Worm (Caenorhabditis elegans): ENCODE data around the gene str-1.

Gene str-1

DNA sequence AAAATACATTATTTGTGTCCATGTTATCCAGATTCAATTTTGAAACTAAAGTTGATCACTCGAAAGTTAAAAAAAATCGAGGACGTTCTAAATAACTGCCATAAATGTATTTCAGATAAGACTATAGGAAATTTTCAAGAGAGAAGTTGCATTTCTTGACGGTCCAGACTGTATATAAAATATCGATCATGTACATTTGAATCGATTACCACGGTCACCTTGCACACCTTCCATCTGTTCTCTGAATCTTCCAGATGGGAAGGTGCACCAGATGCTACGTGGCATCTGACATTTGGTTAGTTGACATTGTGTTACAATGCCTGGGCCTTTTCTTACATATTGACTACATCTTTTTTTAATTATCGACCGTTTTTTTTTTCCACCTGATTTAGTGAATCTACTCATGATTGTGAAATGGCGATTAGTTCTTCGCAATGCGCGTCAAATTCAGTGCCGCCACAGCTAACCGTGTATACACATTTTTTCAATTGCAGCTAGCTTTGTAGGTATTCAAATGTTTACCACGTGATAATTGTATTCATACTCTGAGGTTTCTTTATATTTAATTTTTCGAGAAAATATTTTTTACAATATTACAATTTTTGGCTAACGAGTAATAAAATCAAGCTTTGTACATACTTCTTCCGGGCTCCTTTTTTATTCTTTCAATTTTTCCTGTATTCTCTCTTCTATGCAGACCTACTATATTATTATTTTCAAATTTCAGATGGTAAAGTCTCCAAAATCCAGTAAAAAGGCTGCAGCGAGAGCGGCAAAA is 5.4 kb upstream of the str-1 start, which contains the start of gene skr-16 (continued):
- TF ChIP-seq dpl-1 (GFP tag; optimal IDR thresholded peaks at IDR 0.05) (peak; percentile 26 to 70 (median 27)), mdl-1 (tag; optimal IDR thresholded peaks at IDR 0.05) (peak in 1 of 2 experiments; percentile 47), swsn-7 (tag; optimal IDR thresholded peaks at IDR 0.05) (no peak), snpc-4 (tag; optimal IDR thresholded peaks at IDR 0.05) (peak; percentile 9), nhr-237 (tag; optimal IDR thresholded peaks at IDR 0.05) (no peak), lin-15B (tag; optimal IDR thresholded peaks at IDR 0.05) (no peak), F16B12.6 (tag; optimal IDR thresholded peaks at IDR 0.05) (peak; percentile 82), nhr-71 (tag; optimal IDR thresholded peaks at IDR 0.05) (no peak)

DNA sequence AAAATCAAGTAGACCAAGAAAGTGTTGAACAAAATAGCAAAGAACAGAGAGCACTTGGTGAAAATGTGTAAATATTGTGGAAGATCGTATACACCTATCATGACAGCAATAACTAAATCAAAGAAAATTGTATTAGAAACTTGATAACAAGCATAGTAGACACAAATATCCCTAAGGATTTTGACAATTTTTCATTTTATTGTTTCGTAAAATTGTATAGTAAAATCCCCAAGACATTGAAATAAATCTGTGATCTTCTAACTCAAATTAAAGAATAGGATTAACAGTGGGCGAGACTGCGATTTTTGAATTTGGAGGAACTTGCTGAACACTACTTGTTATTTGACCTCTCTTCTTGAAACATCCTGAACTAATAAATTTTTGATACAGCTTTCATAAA is 2.4 kb upstream of the str-1 start, which contains the start of gene str-220:
Gene str-220 (minus strand): TSS at position 101 of the 400 bp plus-strand sequence.
- TF ChIP-seq mef-2 (tag; optimal IDR thresholded peaks at IDR 0.05) (no peak), unc-62 (GFP tag; optimal IDR thresholded peaks at IDR 0.05) (no peak), C04F5.9 (tag; optimal IDR thresholded peaks at IDR 0.05) (no peak), snu-23 (GFP tag; optimal IDR thresholded peaks at IDR 0.05) (no peak), nhr-71 (tag; optimal IDR thresholded peaks at IDR 0.05) (no peak), aly-2 (tag; optimal IDR thresholded peaks at IDR 0.05) (no peak), ztf-11 (tag; optimal IDR thresholded peaks at IDR 0.05) (no peak), lin-14 (GFP tag; optimal IDR thresholded peaks at IDR 0.05) (no peak), irx-1 (tag; optimal IDR thresholded peaks at IDR 0.05) (no peak), vab-15 (tag; optimal IDR thresholded peaks at IDR 0.05) (no peak), lir-3 (tag; optimal IDR thresholded peaks at IDR 0.05; ENCODE audit: poor library complexity) (no peak), blmp-1 (tag; optimal IDR thresholded peaks at IDR 0.05) (no peak), ceh-8 (GFP tag; optimal IDR thresholded peaks at IDR 0.05) (no peak), ets-5 (GFP tag; IDR thresholded peaks at IDR 0.05) (no peak)

ce11 chrIV:7175346-7175745 is 1.8 kb downstream of the str-1 start, which contains the start of gene C42D4.19:
TSS of gene C42D4.19 (plus strand) at chrIV:7175646.
- TF ChIP-seq jun-1 (tag; optimal IDR thresholded peaks at IDR 0.05) (no peak), skn-1 (tag; optimal IDR thresholded peaks at IDR 0.05) (no peak), alr-1 (tag; optimal IDR thresholded peaks at IDR 0.05; ENCODE audit: borderline replicate concordance) (no peak), snpc-4 (tag; optimal IDR thresholded peaks at IDR 0.05) (no peak), pax-3 (tag; optimal IDR thresholded peaks at IDR 0.05) (no peak), C34B4.2 (tag; optimal IDR thresholded peaks at IDR 0.05) (no peak), fkh-8 (tag; optimal IDR thresholded peaks at IDR 0.05) (no peak), mab-9 (GFP tag; IDR thresholded peaks at IDR 0.05) (no peak), nhr-47 (tag; optimal IDR thresholded peaks at IDR 0.05) (no peak), ces-1 (GFP tag; optimal IDR thresholded peaks at IDR 0.05) (no peak), lin-14 (GFP tag; optimal IDR thresholded peaks at IDR 0.05) (no peak), C04F5.9 (tag; optimal IDR thresholded peaks at IDR 0.05) (no peak), lsy-2 (tag; optimal IDR thresholded peaks at IDR 0.05) (no peak), elt-3 (tag; optimal IDR thresholded peaks at IDR 0.05) (no peak), Y116A8C.19 (tag; optimal IDR thresholded peaks at IDR 0.05; ENCODE audit: borderline replicate concordance) (no peak), ceh-88 (GFP tag; IDR thresholded peaks at IDR 0.05) (no peak), ztf-4 (tag; optimal IDR thresholded peaks at IDR 0.05) (no peak), unc-98 (GFP tag; IDR thresholded peaks at IDR 0.05) (no peak), rnt-1 (tag; optimal IDR thresholded peaks at IDR 0.05) (no peak)

Data from whole organism, L1 larva.